Worm (Caenorhabditis elegans) whole organism, young adult: ENCODE measurements around the gene srr-8.

Experiments used
- C06A6.2 ChIP-seq: fragments of 200-800 bp; sonication (Bioruptor generic); conservative IDR thresholded peaks from 2 replicates; pipeline ENCODE4 v1.3.6; 2022; ENCODE audit warnings: missing genetic modification characterization, missing compliant biosample characterization
- C17E4.6 ChIP-seq: fragments of 200-800 bp; sonication (Bioruptor generic); IDR thresholded peaks from 2 replicates; pipeline ENCODE4 v1.3.6; 2022; ENCODE audit warnings: missing genetic modification reagents, missing genetic modification characterization, missing compliant biosample characterization
- F49E8.2 ChIP-seq: sonication (generic microtip); optimal IDR thresholded peaks from 3 replicates; lab custom pipeline; 2017; ENCODE audit warnings: missing genetic modification characterization, mild to moderate bottlenecking, missing compliant biosample characterization, antibody characterized with exemption, moderate library complexity; ENCODE audit not compliant: insufficient read depth
- ZK185.1 ChIP-seq: sonication (generic microtip); optimal IDR thresholded peaks from 2 replicates; lab custom pipeline; 2016; ENCODE audit warnings: mild to moderate bottlenecking, missing genetic modification characterization, missing compliant biosample characterization; ENCODE audit not compliant: poor library complexity, severe bottlenecking
- atf-7 ChIP-seq: sonication (generic microtip); optimal IDR thresholded peaks from 2 replicates; lab custom pipeline; 2017; ENCODE audit warnings: mild to moderate bottlenecking, missing genetic modification characterization, missing compliant biosample characterization
- attf-3 ChIP-seq: fragments of 200-800 bp; sonication (Bioruptor generic); conservative IDR thresholded peaks from 2 replicates; pipeline ENCODE4 v1.3.6; 2022; ENCODE audit warnings: missing genetic modification reagents, missing genetic modification characterization, missing compliant biosample characterization
- ets-4 ChIP-seq: fragments of 200-800 bp; sonication (Bioruptor generic); optimal IDR thresholded peaks from 2 replicates; lab custom pipeline; 2018; ENCODE audit warnings: mild to moderate bottlenecking, missing genetic modification characterization, missing compliant biosample characterization
- lsl-1 ChIP-seq: fragments of 200-800 bp; sonication (Bioruptor generic); optimal IDR thresholded peaks from 2 replicates; lab custom pipeline; 2018; ENCODE audit warnings: mild to moderate bottlenecking, missing genetic modification characterization, moderate library complexity, missing compliant biosample characterization
- madf-6 ChIP-seq: fragments of 200-800 bp; sonication (Bioruptor generic); IDR thresholded peaks from 2 replicates; pipeline ENCODE4 v1.3.6; 2022; ENCODE audit warnings: missing genetic modification reagents, missing genetic modification characterization, missing compliant biosample characterization
- pha-4 ChIP-seq: fragments of 150-350 bp; sonication (generic microtip); optimal IDR thresholded peaks from 2 replicates; lab custom pipeline; 2014; ENCODE audit warnings: missing biosample characterization, missing genetic modification reagents, missing genetic modification characterization
- sea-2 ChIP-seq: fragments of 200-800 bp; sonication (Bioruptor generic); IDR thresholded peaks from 2 replicates; pipeline ENCODE4 v1.3.6; 2022; ENCODE audit warnings: missing genetic modification characterization, missing compliant biosample characterization
- unc-62 ChIP-seq: fragments of 150-350 bp; optimal IDR thresholded peaks from 2 replicates; lab custom pipeline; 2014; ENCODE audit warnings: missing biosample characterization, missing genetic modification reagents, missing genetic modification characterization
- ztf-26 ChIP-seq: sonication (generic microtip); optimal IDR thresholded peaks from 2 replicates; lab custom pipeline; 2017; ENCODE audit warnings: missing genetic modification characterization, missing compliant biosample characterization

DNA sequence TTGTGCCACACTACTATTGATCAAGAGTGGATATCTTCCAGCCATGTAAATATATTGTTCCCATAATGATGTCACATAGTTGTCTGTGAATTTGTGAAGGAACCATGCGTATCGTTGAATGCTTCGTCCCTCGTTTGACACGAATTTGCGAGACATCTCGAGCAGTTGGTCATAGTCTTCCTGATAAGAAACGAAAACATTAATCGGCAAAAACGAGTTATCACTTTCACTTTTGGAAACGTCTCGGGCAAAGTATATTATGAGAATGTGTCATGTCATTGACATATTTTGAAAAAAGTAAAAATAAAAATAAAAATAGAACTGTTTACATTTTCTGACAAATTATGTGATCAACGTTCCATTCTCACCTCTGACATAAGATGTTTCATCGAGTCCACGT is 25.0 kb downstream of the srr-8 start:
- TF ChIP-seq ets-4 (GFP tag; lab: Kevin White, UChicago) (no peak), attf-3 (GFP tag; lab: Robert Waterston, UW) (no peak), pha-4 (tag; lab: Kevin White, UChicago) (no peak), lsl-1 (GFP tag; lab: Kevin White, UChicago) (no peak), C06A6.2 (GFP tag; lab: Robert Waterston, UW) (no peak), ztf-26 (tag; lab: Kevin White, UChicago) (no peak), sea-2 (GFP tag; lab: Robert Waterston, UW) (no peak), madf-6 (GFP tag; lab: Robert Waterston, UW) (no peak), ZK185.1 (tag; lab: Kevin White, UChicago) (no peak), atf-7 (tag; lab: Kevin White, UChicago) (no peak), unc-62 (peak; percentile 32), F49E8.2 (no peak), C17E4.6 (no peak)
